Fruit fly (Drosophila melanogaster) whole organism, adult: Measurements from ENCODE around the gene CG7006.
A peak's percentile ranks its signal among the peaks of the same experiment; 100 is the strongest.

Source experiments
- CG11617 ChIP-seq: fragments of 200-800 bp; sonication (Bioruptor generic); optimal IDR thresholded peaks from 2 replicates; lab custom pipeline; 2017; ENCODE audit warnings: mild to moderate bottlenecking, missing biosample characterization, missing genetic modification reagents, missing genetic modification characterization
- CG12768 ChIP-seq: fragments of 200-800 bp; sonication (Bioruptor generic); optimal IDR thresholded peaks from 2 replicates; lab custom pipeline; 2017; ENCODE audit warnings: missing biosample characterization, missing genetic modification characterization, mild to moderate bottlenecking, moderate library complexity, missing genetic modification reagents
- CG14711 ChIP-seq: fragments of 200-800 bp; sonication (Bioruptor generic); optimal IDR thresholded peaks from 2 replicates; lab custom pipeline; 2018; ENCODE audit warnings: missing biosample characterization, mild to moderate bottlenecking, missing genetic modification characterization, moderate library complexity
- CG1620 ChIP-seq: fragments of 200-800 bp; sonication (Bioruptor generic); optimal IDR thresholded peaks from 2 replicates; lab custom pipeline; 2016; ENCODE audit warnings: missing biosample characterization, missing genetic modification characterization
- CG33017 ChIP-seq: fragments of 200-800 bp; sonication (Bioruptor generic); optimal IDR thresholded peaks from 2 replicates; lab custom pipeline; 2018; ENCODE audit warnings: missing biosample characterization, mild to moderate bottlenecking, missing genetic modification characterization, moderate library complexity
- CG5204 ChIP-seq: fragments of 200-800 bp; sonication (Bioruptor generic); optimal IDR thresholded peaks from 2 replicates; lab custom pipeline; 2016; ENCODE audit warnings: missing biosample characterization, missing genetic modification characterization
- CG7045 ChIP-seq: fragments of 200-800 bp; sonication (Bioruptor generic); optimal IDR thresholded peaks from 2 replicates; lab custom pipeline; 2017; ENCODE audit warnings: missing biosample characterization, mild to moderate bottlenecking, missing genetic modification characterization
- CG7101 ChIP-seq: fragments of 200-800 bp; sonication (Bioruptor generic); optimal IDR thresholded peaks from 2 replicates; lab custom pipeline; 2018; ENCODE audit warnings: missing biosample characterization, mild to moderate bottlenecking, missing genetic modification characterization, moderate library complexity
- Clk ChIP-seq: fragments of 200-800 bp; sonication (Bioruptor generic); optimal IDR thresholded peaks from 2 replicates; lab custom pipeline; 2017; ENCODE audit warnings: missing biosample characterization, missing genetic modification characterization
- Crg-1 ChIP-seq: fragments of 200-800 bp; sonication (Bioruptor generic); optimal IDR thresholded peaks from 2 replicates; lab custom pipeline; 2016; ENCODE audit warnings: missing biosample characterization, missing genetic modification characterization
- Hr96 ChIP-seq: fragments of 200-800 bp; sonication (Bioruptor generic); optimal IDR thresholded peaks from 2 replicates; lab custom pipeline; 2016; ENCODE audit warnings: missing biosample characterization, missing genetic modification characterization
- Mnt ChIP-seq: fragments of 200-800 bp; sonication (Bioruptor generic); optimal IDR thresholded peaks from 2 replicates; lab custom pipeline; 2016; ENCODE audit warnings: missing biosample characterization, mild to moderate bottlenecking, missing genetic modification characterization
- bab1 ChIP-seq: fragments of 200-800 bp; sonication (Bioruptor generic); optimal IDR thresholded peaks from 3 replicates; lab custom pipeline; 2019; ENCODE audit warnings: missing biosample characterization, mild to moderate bottlenecking, missing genetic modification characterization, moderate library complexity
- cic ChIP-seq: fragments of 200-800 bp; sonication (Bioruptor generic); optimal IDR thresholded peaks from 2 replicates; lab custom pipeline; 2017; ENCODE audit warnings: missing biosample characterization, mild to moderate bottlenecking, missing genetic modification characterization, moderate library complexity
- cnc ChIP-seq, 2 experiments: fragments of >200 bp; optimal IDR thresholded peaks; 2 replicates each; lab custom pipeline; 2017
- kay ChIP-seq: fragments of 200-800 bp; sonication (Bioruptor generic); peaks from one replicate; lab custom pipeline; 2016; ENCODE audit warnings: missing biosample characterization, missing genetic modification characterization, borderline replicate concordance
- ovo ChIP-seq: fragments of 200-800 bp; sonication (Bioruptor generic); optimal IDR thresholded peaks from 2 replicates; lab custom pipeline; 2016; ENCODE audit warnings: missing biosample characterization, missing genetic modification characterization
- pad ChIP-seq: fragments of 200-800 bp; sonication (Bioruptor generic); optimal IDR thresholded peaks from 3 replicates; lab custom pipeline; 2017; ENCODE audit warnings: missing biosample characterization, missing genetic modification characterization, mild to moderate bottlenecking, moderate library complexity, missing genetic modification reagents
- tj ChIP-seq: fragments of 200-800 bp; sonication (Bioruptor generic); optimal IDR thresholded peaks from 3 replicates; lab custom pipeline; 2017; ENCODE audit warnings: missing biosample characterization, mild to moderate bottlenecking, missing genetic modification characterization, moderate library complexity
- toe ChIP-seq: fragments of 200-800 bp; sonication (Bioruptor generic); optimal IDR thresholded peaks from 2 replicates; lab custom pipeline; 2016; ENCODE audit warnings: missing biosample characterization, missing genetic modification characterization

Gene CG7006

dm6 chr3R:24875939-24876842, 25.8 kb downstream of the CG7006 start, which contains the start of gene CG3744:
CG3744 (minus strand) TSS chr3R:24876654.
- TF ChIP-seq CG33017 = peak; percentile 82
- TF ChIP-seq CG7045 (GFP tag; lab: Kevin White, UChicago) = peak; percentile 87
- TF ChIP-seq ovo = peak; percentile 84
- TF ChIP-seq Clk (GFP tag; lab: Kevin White, UChicago) = peak; percentile 82
- TF ChIP-seq CG1620 (GFP tag; lab: Kevin White, UChicago) = peak; percentile 80
- TF ChIP-seq pad (GFP tag; lab: Kevin White, UChicago) = peak; percentile 67
- TF ChIP-seq Crg-1 = peak; percentile 79
- no peak for TF ChIP-seq cnc (optimal IDR thresholded peaks at IDR 0.05; lab: Kevin White, UChicago)
- TF ChIP-seq CG12768 = peak; percentile 85
- no peak for TF ChIP-seq Mnt
- peak; percentile 50 for TF ChIP-seq Hr96
- TF ChIP-seq CG11617 (GFP tag; lab: Kevin White, UChicago) = peak; percentile 81
- TF ChIP-seq kay = no peak
- TF ChIP-seq tj (GFP tag; lab: Kevin White, UChicago) = peak; percentile 34
- peak; percentile 83 for TF ChIP-seq CG7101 (tag; lab: Kevin White, UChicago)
- TF ChIP-seq CG14711 = peak; percentile 70
- peak; percentile 50 for TF ChIP-seq cic
- TF ChIP-seq bab1 = peak; percentile 80
- peak; percentile 72 for TF ChIP-seq CG5204 (GFP tag; lab: Kevin White, UChicago)
- peak; percentile 84 for TF ChIP-seq toe (GFP tag; lab: Kevin White, UChicago)

dm6 chr3R:24876843-24877457, 26.5 kb downstream of the CG7006 start, which contains the start of the genes CG11089 and CG31381:
CG11089 (plus strand) TSS chr3R:24877045.
CG31381 (plus strand) TSS chr3R:24877045.
- peak; percentile 80 for TF ChIP-seq Mnt
- TF ChIP-seq CG11617 (GFP tag; lab: Kevin White, UChicago) = no peak
- TF ChIP-seq pad (GFP tag; lab: Kevin White, UChicago) = no peak
- TF ChIP-seq CG5204 (GFP tag; lab: Kevin White, UChicago) = no peak
- TF ChIP-seq cic = no peak
- TF ChIP-seq tj (GFP tag; lab: Kevin White, UChicago) = peak; percentile 46
- TF ChIP-seq cnc (optimal IDR thresholded peaks at IDR 0.05; lab: Kevin White, UChicago) = no peak
- no peak for TF ChIP-seq CG12768
- TF ChIP-seq CG7045 (GFP tag; lab: Kevin White, UChicago) = no peak
- no peak for TF ChIP-seq ovo
- TF ChIP-seq Crg-1 = no peak
- TF ChIP-seq bab1 = no peak
- no peak for TF ChIP-seq Clk (GFP tag; lab: Kevin White, UChicago)
- no peak for TF ChIP-seq CG14711
- TF ChIP-seq CG1620 (GFP tag; lab: Kevin White, UChicago) = no peak

dm6 chr3R:24878655-24879054, 28.2 kb downstream of the CG7006 start:
- TF ChIP-seq tj (GFP tag; lab: Kevin White, UChicago) = peak; percentile 90
- TF ChIP-seq ovo = no peak
- TF ChIP-seq CG1620 (GFP tag; lab: Kevin White, UChicago) = no peak
- no peak for TF ChIP-seq CG7045 (GFP tag; lab: Kevin White, UChicago)
- no peak for TF ChIP-seq kay

dm6 chr3R:24886470-24886869, 36.0 kb downstream of the CG7006 start:
- TF ChIP-seq cic = no peak
- no peak for TF ChIP-seq toe (GFP tag; lab: Kevin White, UChicago)
- no peak for TF ChIP-seq Crg-1
- TF ChIP-seq bab1 = no peak
- TF ChIP-seq CG5204 (GFP tag; lab: Kevin White, UChicago) = no peak
- no peak for TF ChIP-seq Mnt
- TF ChIP-seq cnc (optimal IDR thresholded peaks at IDR 0.05; lab: Kevin White, UChicago) = no peak
- TF ChIP-seq tj (GFP tag; lab: Kevin White, UChicago) = no peak
- TF ChIP-seq CG14711 = no peak
- TF ChIP-seq Hr96 = no peak
- no peak for TF ChIP-seq CG11617 (GFP tag; lab: Kevin White, UChicago)
- no peak for TF ChIP-seq Clk (GFP tag; lab: Kevin White, UChicago)
- no peak for TF ChIP-seq ovo

- no peak for TF ChIP-seq CG5204 (GFP tag; lab: Kevin White, UChicago)
- no peak for TF ChIP-seq kay
- no peak for TF ChIP-seq CG12768
- TF ChIP-seq pad (GFP tag; lab: Kevin White, UChicago) = no peak
- TF ChIP-seq CG11617 (GFP tag; lab: Kevin White, UChicago) = no peak
- no peak for TF ChIP-seq bab1
- TF ChIP-seq ovo = no peak
- TF ChIP-seq CG14711 = no peak
- no peak for TF ChIP-seq cnc (optimal IDR thresholded peaks at IDR 0.05; lab: Kevin White, UChicago)
- TF ChIP-seq cic = no peak
- TF ChIP-seq CG7101 (tag; lab: Kevin White, UChicago) = no peak
- no peak for TF ChIP-seq CG7045 (GFP tag; lab: Kevin White, UChicago)
- TF ChIP-seq Mnt = no peak
- no peak for TF ChIP-seq Clk (GFP tag; lab: Kevin White, UChicago)
- no peak for TF ChIP-seq CG33017
- no peak for TF ChIP-seq toe (GFP tag; lab: Kevin White, UChicago)
- TF ChIP-seq Hr96 = no peak
- no peak for TF ChIP-seq Crg-1
- TF ChIP-seq CG1620 (GFP tag; lab: Kevin White, UChicago) = no peak
Measured at dm6 chr3R:24888418-24888817, 38.0 kb downstream of the CG7006 start.
